Fruit fly (Drosophila melanogaster) whole organism, embryonic: ENCODE results near the gene Rtca.

ENCODE experiments used
- Abd-B ChIP-seq: fragments of 200-800 bp; sonication (Bioruptor generic); optimal IDR thresholded peaks from 2 replicates; lab custom pipeline; 2018; ENCODE audit warnings: missing biosample characterization, mild to moderate bottlenecking, missing genetic modification characterization, moderate library complexity
- Ada2b ChIP-seq: fragments of 200-800 bp; sonication (Bioruptor generic); IDR thresholded peaks from 2 replicates; pipeline ENCODE4 v1.3.6; 2022; ENCODE audit warnings: missing biosample characterization, missing genetic modification characterization
- Atf-2 ChIP-seq: fragments of 200-800 bp; sonication (Bioruptor generic); optimal IDR thresholded peaks from 2 replicates; lab custom pipeline; 2016; ENCODE audit warnings: missing biosample characterization, missing genetic modification characterization
- CG10959 ChIP-seq: fragments of 200-800 bp; sonication (Bioruptor generic); IDR thresholded peaks from 2 replicates; pipeline ENCODE4 v1.3.6; 2022; ENCODE audit warnings: missing biosample characterization, missing genetic modification characterization
- CG12071 ChIP-seq: fragments of 200-800 bp; sonication (Bioruptor generic); optimal IDR thresholded peaks from 3 replicates; lab custom pipeline; 2018; ENCODE audit warnings: missing biosample characterization, mild to moderate bottlenecking, missing genetic modification characterization
- CG12219 ChIP-seq: fragments of 200-800 bp; sonication (Bioruptor generic); optimal IDR thresholded peaks from 3 replicates; lab custom pipeline; 2018; ENCODE audit warnings: missing biosample characterization, mild to moderate bottlenecking, missing genetic modification characterization
- CG13775 ChIP-seq: fragments of 200-800 bp; sonication (Bioruptor generic); optimal IDR thresholded peaks from 3 replicates; lab custom pipeline; 2017; ENCODE audit warnings: missing biosample characterization, mild to moderate bottlenecking, missing genetic modification characterization
- CG18011 ChIP-seq: fragments of 200-800 bp; sonication (Bioruptor generic); optimal IDR thresholded peaks from 2 replicates; lab custom pipeline; 2017; ENCODE audit warnings: missing biosample characterization, missing genetic modification characterization, mild to moderate bottlenecking, moderate library complexity, missing genotype
- CG2116 ChIP-seq: fragments of 200-800 bp; sonication (Bioruptor generic); optimal IDR thresholded peaks from 3 replicates; lab custom pipeline; 2018; ENCODE audit warnings: missing biosample characterization, mild to moderate bottlenecking, missing genetic modification characterization
- CG34376 ChIP-seq: fragments of 200-800 bp; sonication (Bioruptor generic); optimal IDR thresholded peaks from 2 replicates; lab custom pipeline; 2018; ENCODE audit warnings: missing biosample characterization, mild to moderate bottlenecking, missing genetic modification characterization
- CG34422 ChIP-seq: fragments of 200-800 bp; sonication (Bioruptor generic); IDR thresholded peaks from 3 replicates; pipeline ENCODE4 v1.3.6; 2022; ENCODE audit warnings: missing biosample characterization, missing genetic modification characterization
- CG4424 ChIP-seq: fragments of 200-800 bp; sonication (Bioruptor generic); optimal IDR thresholded peaks from 3 replicates; lab custom pipeline; 2016; ENCODE audit warnings: missing biosample characterization, missing genetic modification characterization
- CG6175 ChIP-seq: fragments of 200-800 bp; sonication (Bioruptor generic); IDR thresholded peaks from 3 replicates; pipeline ENCODE4 v1.3.6; 2022; ENCODE audit warnings: missing biosample characterization, missing genetic modification characterization
- CG6683 ChIP-seq: fragments of 200-800 bp; sonication (Bioruptor generic); optimal IDR thresholded peaks from 2 replicates; lab custom pipeline; 2017; ENCODE audit warnings: missing biosample characterization, mild to moderate bottlenecking, missing genetic modification characterization, missing genetic modification reagents
- CG7556 ChIP-seq: fragments of 200-800 bp; sonication (Bioruptor generic); optimal IDR thresholded peaks from 2 replicates; lab custom pipeline; 2017; ENCODE audit warnings: missing biosample characterization, mild to moderate bottlenecking, missing genetic modification characterization
- CG8765 ChIP-seq: fragments of 200-800 bp; sonication (Bioruptor generic); IDR thresholded peaks from 2 replicates; pipeline ENCODE4 v1.3.6; 2022; ENCODE audit warnings: missing biosample characterization, missing genetic modification characterization
- Dip3 ChIP-seq: fragments of 200-800 bp; sonication (Bioruptor generic); optimal IDR thresholded peaks from 3 replicates; lab custom pipeline; 2016; ENCODE audit warnings: missing biosample characterization, missing genetic modification characterization
- Eip74EF ChIP-seq, 2 experiments: fragments of 200-800 bp in 1 of 2; fragments of >200 bp in 1 of 2; sonication (Bioruptor generic) in 1 of 2; optimal IDR thresholded peaks; 2 replicates each; lab custom pipeline; 2017 to 2019; ENCODE audit warnings: missing biosample characterization in 2 of 2, missing genetic modification characterization in 2 of 2, mild to moderate bottlenecking in 1 of 2, moderate library complexity in 1 of 2
- Fer2 ChIP-seq: fragments of 200-800 bp; sonication (Bioruptor generic); optimal IDR thresholded peaks from 2 replicates; lab custom pipeline; 2018; ENCODE audit warnings: missing biosample characterization, mild to moderate bottlenecking, missing genetic modification characterization, moderate library complexity
- HmgD ChIP-seq: fragments of 200-800 bp; sonication (Bioruptor generic); optimal IDR thresholded peaks from 3 replicates; lab custom pipeline; 2016; ENCODE audit warnings: missing biosample characterization, missing genetic modification characterization
- Hsf ChIP-seq: fragments of 200-800 bp; sonication (Bioruptor generic); optimal IDR thresholded peaks from 3 replicates; lab custom pipeline; 2016; ENCODE audit warnings: missing biosample characterization, missing genetic modification characterization
- Mes4 ChIP-seq: fragments of 200-800 bp; sonication (Bioruptor generic); optimal IDR thresholded peaks from 2 replicates; lab custom pipeline; 2016; ENCODE audit warnings: missing biosample characterization, missing genetic modification characterization
- Side ChIP-seq: fragments of 200-800 bp; sonication (Bioruptor generic); optimal IDR thresholded peaks from 2 replicates; lab custom pipeline; 2016; ENCODE audit warnings: missing biosample characterization, missing genetic modification characterization
- Stat92E ChIP-seq, 3 experiments: fragments of >200 bp in 2 of 3; fragments of 200-800 bp in 1 of 3; sonication (Bioruptor generic) in 1 of 3; optimal IDR thresholded peaks; 2 replicates each; lab custom pipeline; 2017 to 2019; ENCODE audit warnings: missing biosample characterization in 3 of 3, missing genetic modification characterization in 3 of 3, mild to moderate bottlenecking in 1 of 3, moderate library complexity in 1 of 3
- ac ChIP-seq: fragments of 200-800 bp; sonication (Bioruptor generic); optimal IDR thresholded peaks from 3 replicates; lab custom pipeline; 2017; ENCODE audit warnings: missing biosample characterization, mild to moderate bottlenecking, missing genetic modification characterization
- bcd ChIP-seq: fragments of 200-800 bp; sonication (Bioruptor generic); optimal IDR thresholded peaks from 2 replicates; lab custom pipeline; 2017; ENCODE audit warnings: missing biosample characterization, mild to moderate bottlenecking, missing genetic modification characterization
- bigmax ChIP-seq: fragments of 200-800 bp; sonication (Bioruptor generic); optimal IDR thresholded peaks from 2 replicates; lab custom pipeline; 2018; ENCODE audit warnings: missing biosample characterization, mild to moderate bottlenecking, missing genetic modification characterization
- cato ChIP-seq: fragments of 200-800 bp; sonication (Bioruptor generic); optimal IDR thresholded peaks from 2 replicates; lab custom pipeline; 2016; ENCODE audit warnings: missing biosample characterization, missing genetic modification characterization, borderline replicate concordance
- ci ChIP-seq: fragments of 200-800 bp; sonication (Bioruptor generic); IDR thresholded peaks from 3 replicates; pipeline ENCODE4 v1.3.6; 2022; ENCODE audit warnings: missing biosample characterization, missing genetic modification characterization
- crol ChIP-seq: fragments of 200-800 bp; sonication (Bioruptor generic); IDR thresholded peaks from 2 replicates; pipeline ENCODE4 v1.3.6; 2022; ENCODE audit warnings: missing biosample characterization, missing genetic modification characterization
- crp ChIP-seq, 2 experiments: fragments of 200-800 bp; sonication (Bioruptor generic); optimal IDR thresholded peaks; 2 replicates in 1 of 2; 3 replicates in 1 of 2; lab custom pipeline; 2017; ENCODE audit warnings: missing biosample characterization in 2 of 2, missing genetic modification characterization in 2 of 2, mild to moderate bottlenecking in 1 of 2, moderate library complexity in 1 of 2
- dati ChIP-seq: fragments of 200-800 bp; sonication (Bioruptor generic); IDR thresholded peaks from 2 replicates; pipeline ENCODE4 v1.3.6; 2022; ENCODE audit warnings: missing biosample characterization, missing genetic modification characterization
- ftz-f1 ChIP-seq: fragments of 200-800 bp; sonication (Bioruptor generic); optimal IDR thresholded peaks from 2 replicates; lab custom pipeline; 2016; ENCODE audit warnings: missing biosample characterization, missing genetic modification characterization
- gro ChIP-seq: fragments of 200-800 bp; sonication (Bioruptor generic); optimal IDR thresholded peaks from 2 replicates; lab custom pipeline; 2016; ENCODE audit warnings: missing biosample characterization, missing genetic modification characterization
- kay ChIP-seq: fragments of 200-800 bp; sonication (Bioruptor generic); optimal IDR thresholded peaks from 2 replicates; lab custom pipeline; 2016; ENCODE audit warnings: missing biosample characterization, missing genetic modification characterization
- nau ChIP-seq: fragments of 200-800 bp; sonication (Bioruptor generic); optimal IDR thresholded peaks from 3 replicates; lab custom pipeline; 2017; ENCODE audit warnings: missing biosample characterization, mild to moderate bottlenecking, missing genetic modification characterization, missing genetic modification reagents
- phol ChIP-seq: fragments of 200-800 bp; sonication (Bioruptor generic); optimal IDR thresholded peaks from 3 replicates; lab custom pipeline; 2018; ENCODE audit warnings: missing biosample characterization, mild to moderate bottlenecking, missing genetic modification characterization, moderate library complexity
- pita ChIP-seq: fragments of 200-800 bp; sonication (Bioruptor generic); optimal IDR thresholded peaks from 2 replicates; lab custom pipeline; 2017; ENCODE audit warnings: missing biosample characterization, mild to moderate bottlenecking, missing genetic modification characterization
- psq ChIP-seq: fragments of 200-800 bp; sonication (Bioruptor generic); optimal IDR thresholded peaks from 2 replicates; lab custom pipeline; 2017; ENCODE audit warnings: missing biosample characterization, missing genetic modification characterization
- ranshi ChIP-seq: fragments of 200-800 bp; sonication (Bioruptor generic); IDR thresholded peaks from 2 replicates; pipeline ENCODE4 v1.3.6; 2022; ENCODE audit warnings: missing biosample characterization, missing genetic modification characterization
- rib ChIP-seq: fragments of 200-800 bp; sonication (Bioruptor generic); IDR thresholded peaks from 2 replicates; pipeline ENCODE4 v1.3.6; 2022; ENCODE audit warnings: missing biosample characterization, missing genetic modification characterization
- sc ChIP-seq, 3 experiments: fragments of >200 bp in 2 of 3; fragments of 200-800 bp in 1 of 3; sonication (Bioruptor generic) in 1 of 3; optimal IDR thresholded peaks; 2 replicates in 2 of 3; 3 replicates in 1 of 3; lab custom pipeline; 2017; ENCODE audit warnings: mild to moderate bottlenecking in 1 of 3, missing biosample characterization in 1 of 3, missing genetic modification characterization in 1 of 3, missing genetic modification reagents in 1 of 3
- sisA ChIP-seq: fragments of 200-800 bp; sonication (Bioruptor generic); IDR thresholded peaks from 2 replicates; pipeline ENCODE4 v1.3.6; 2022; ENCODE audit warnings: missing biosample characterization, missing genetic modification characterization
- so ChIP-seq: fragments of 200-800 bp; sonication (Bioruptor generic); IDR thresholded peaks from 3 replicates; pipeline ENCODE4 v1.3.6; 2022; ENCODE audit warnings: missing biosample characterization, missing genetic modification characterization
- sqz ChIP-seq: fragments of 200-800 bp; sonication (Bioruptor generic); optimal IDR thresholded peaks from 3 replicates; lab custom pipeline; 2018; ENCODE audit warnings: missing biosample characterization, mild to moderate bottlenecking, missing genetic modification characterization
- tll ChIP-seq, 2 experiments: fragments of 200-800 bp in 1 of 2; fragments of >200 bp in 1 of 2; sonication (Bioruptor generic) in 1 of 2; optimal IDR thresholded peaks; 2 replicates each; lab custom pipeline; 2017 to 2019; ENCODE audit warnings: missing biosample characterization in 2 of 2, missing genetic modification characterization in 2 of 2, mild to moderate bottlenecking in 1 of 2, moderate library complexity in 1 of 2
- trh ChIP-seq: fragments of 200-800 bp; sonication (Bioruptor generic); optimal IDR thresholded peaks from 2 replicates; lab custom pipeline; 2016; ENCODE audit warnings: missing biosample characterization, missing genetic modification characterization

Rtca gene

dm6 chrX:2071878-2072817, at the start of gene Rtca (continued):
- TF ChIP-seq cato: no peak
- TF ChIP-seq ac (GFP tag; lab: Kevin White, UChicago): no peak
- TF ChIP-seq CG6683 (GFP tag; lab: Kevin White, UChicago): peak; percentile 43
- TF ChIP-seq trh (GFP tag; lab: Kevin White, UChicago): peak; percentile 6
- no peak; the same call in 2 of the 3 replicates for TF ChIP-seq so (GFP tag; lab: Robert Waterston, UW)
- peak; percentile 60 for TF ChIP-seq ranshi (GFP tag; lab: Robert Waterston, UW)
- no peak for TF ChIP-seq crol (GFP tag; lab: Robert Waterston, UW)
- TF ChIP-seq Dip3 (GFP tag; lab: Kevin White, UChicago): peak; percentile 18
- TF ChIP-seq bigmax (GFP tag; lab: Kevin White, UChicago): no peak
- peak; percentile 27 for TF ChIP-seq HmgD (GFP tag; lab: Kevin White, UChicago)
- peak; percentile 69 for TF ChIP-seq ftz-f1 (GFP tag; lab: Kevin White, UChicago)
- TF ChIP-seq CG34376 (GFP tag; lab: Kevin White, UChicago): peak; percentile 37
- peak; percentile 59 for TF ChIP-seq CG12071
- TF ChIP-seq Abd-B: peak; percentile 37
- peak; percentile 71 for TF ChIP-seq Hsf
- TF ChIP-seq Fer2 (tag; lab: Kevin White, UChicago): no peak
- peak in 1 of 2 experiments; percentile 17 for TF ChIP-seq tll (GFP tag; optimal IDR thresholded peaks at IDR 0.05; lab: Kevin White, UChicago)
- TF ChIP-seq bcd: peak; percentile 72
- peak; percentile 20 for TF ChIP-seq kay
- TF ChIP-seq CG34422 (GFP tag; lab: Robert Waterston, UW): peak; percentile 44; the same call in 1 of the 3 replicates
- peak; percentile 66 for TF ChIP-seq phol (tag; lab: Kevin White, UChicago)
- TF ChIP-seq CG18011: peak; percentile 21
- no peak for TF ChIP-seq sqz (GFP tag; lab: Kevin White, UChicago)
- peak; percentile 42; the same call in 1 of the 2 replicates for TF ChIP-seq CG10959
- peak; percentile 42 for TF ChIP-seq gro
- TF ChIP-seq sc (optimal IDR thresholded peaks at IDR 0.05; lab: Kevin White, UChicago): no peak
- TF ChIP-seq sc (GFP tag; optimal IDR thresholded peaks at IDR 0.05; lab: Kevin White, UChicago): peak; percentile 12
- TF ChIP-seq CG7556 (GFP tag; lab: Kevin White, UChicago): peak; percentile 73
- TF ChIP-seq Atf-2: peak; percentile 48
- TF ChIP-seq CG8765: no peak
- TF ChIP-seq ci (GFP tag; lab: Robert Waterston, UW): peak; percentile 52; the same call in 1 of the 3 replicates
- TF ChIP-seq nau (GFP tag; lab: Kevin White, UChicago): peak; percentile 8
- peak; percentile 45 for TF ChIP-seq Mes4 (GFP tag; lab: Kevin White, UChicago)
- TF ChIP-seq CG2116: no peak
- TF ChIP-seq rib (GFP tag; lab: Robert Waterston, UW): peak; percentile 43; the same call in 1 of the 2 replicates
- TF ChIP-seq CG4424 (GFP tag; lab: Kevin White, UChicago): peak; percentile 51
- peak; percentile 59 for TF ChIP-seq Ada2b
- peak in 1 of 2 experiments; percentile 38 for TF ChIP-seq Eip74EF (GFP tag; optimal IDR thresholded peaks at IDR 0.05; lab: Kevin White, UChicago)
- TF ChIP-seq CG13775 (GFP tag; lab: Kevin White, UChicago): peak; percentile 46
- no peak for TF ChIP-seq pita (GFP tag; lab: Kevin White, UChicago)
- TF ChIP-seq Side (GFP tag; lab: Kevin White, UChicago): peak; percentile 72
- no peak for TF ChIP-seq psq (GFP tag; lab: Kevin White, UChicago)
- peak; percentile 65 for TF ChIP-seq sisA
- no peak for TF ChIP-seq Stat92E (GFP tag; optimal IDR thresholded peaks at IDR 0.05; lab: Kevin White, UChicago)
- peak; percentile 55 for TF ChIP-seq CG12219
- TF ChIP-seq CG6175 (GFP tag; lab: Robert Waterston, UW): 0 out of 3 replicates have a peak, but pooled peaks have one; percentile 30
- no peak for TF ChIP-seq dati (GFP tag; lab: Robert Waterston, UW)
- TF ChIP-seq crp (GFP tag; optimal IDR thresholded peaks at IDR 0.05; lab: Kevin White, UChicago): no peak
